Worm (Caenorhabditis elegans) whole organism, L4 larva: ENCODE data around the gene scl-23.

Experiments used
- hif-1 ChIP-seq, 2 experiments: sonication (generic microtip); optimal IDR thresholded peaks; 2 replicates each; lab custom pipeline; 2016 to 2017; ENCODE audit warnings: missing compliant biosample characterization in 2 of 2, missing genetic modification characterization in 2 of 2, missing genetic modification reagents in 2 of 2, missing genotype in 2 of 2, mild to moderate bottlenecking in 1 of 2
- mep-1 ChIP-seq: fragments of 150-350 bp; sonication (generic microtip); optimal IDR thresholded peaks from 3 replicates; lab custom pipeline; 2014; ENCODE audit warnings: missing biosample characterization, missing genetic modification characterization
- nhr-11 ChIP-seq: fragments of 150-350 bp; optimal IDR thresholded peaks from 2 replicates; lab custom pipeline; 2014; ENCODE audit warnings: missing biosample characterization, missing genetic modification characterization
- nhr-6 ChIP-seq: fragments of 150-350 bp; optimal IDR thresholded peaks from 2 replicates; lab custom pipeline; 2014; ENCODE audit warnings: missing biosample characterization, missing genetic modification characterization
- rbr-2 ChIP-seq: sonication (generic microtip); optimal IDR thresholded peaks from 2 replicates; lab custom pipeline; 2016; ENCODE audit warnings: missing genotype, missing genetic modification characterization, missing compliant biosample characterization
- snpc-4 ChIP-seq: fragments of 150-350 bp; optimal IDR thresholded peaks from 2 replicates; lab custom pipeline; 2014; ENCODE audit warnings: missing biosample characterization, missing genetic modification characterization
- unc-39 ChIP-seq: sonication (generic microtip); optimal IDR thresholded peaks from 2 replicates; lab custom pipeline; 2017; ENCODE audit warnings: missing biosample characterization, missing genetic modification characterization
- zip-11 ChIP-seq: fragments of 200-800 bp; sonication (Bioruptor generic); IDR thresholded peaks from 2 replicates; pipeline ENCODE4 v1.3.6; 2022; ENCODE audit warnings: missing genetic modification characterization, missing compliant biosample characterization

DNA sequence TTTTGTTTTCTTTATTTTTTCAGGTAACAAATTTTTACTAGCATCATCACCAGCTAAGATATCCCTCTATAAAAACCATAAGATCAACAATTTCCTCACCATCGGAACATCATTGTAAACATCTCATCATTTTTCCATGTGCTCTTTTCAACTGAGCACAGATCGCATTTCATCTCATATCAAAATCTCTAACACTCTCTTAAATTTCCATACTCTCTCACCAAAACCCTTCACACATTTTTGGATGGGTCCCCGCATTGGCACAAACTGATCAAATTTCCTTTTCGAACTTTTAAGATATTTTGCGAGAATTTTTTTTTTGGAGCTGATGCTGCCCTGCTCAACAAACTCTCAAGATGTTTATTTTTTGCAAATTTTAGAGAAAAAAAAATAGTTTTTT, 12.5 kb downstream of the scl-23 start:
- no peak for TF ChIP-seq zip-11 (GFP tag; lab: Robert Waterston, UW)
- no peak for TF ChIP-seq nhr-11 (tag; lab: Kevin White, UChicago)
- TF ChIP-seq unc-39 (tag; lab: Kevin White, UChicago): no peak
- TF ChIP-seq hif-1 (tag; optimal IDR thresholded peaks at IDR 0.05; lab: Kevin White, UChicago): no peak
- no peak for TF ChIP-seq rbr-2 (tag; lab: Kevin White, UChicago)
- TF ChIP-seq snpc-4 (tag; lab: Kevin White, UChicago): no peak
- TF ChIP-seq nhr-6 (tag; lab: Kevin White, UChicago): no peak
- TF ChIP-seq mep-1 (tag; lab: Kevin White, UChicago): no peak
